Worm (Caenorhabditis elegans) whole organism, L2 larva: ENCODE data around the gene srw-76.

ENCODE experiments used
- C34F6.9 ChIP-seq: fragments of 150-350 bp; optimal IDR thresholded peaks from 2 replicates; lab custom pipeline; 2014; ENCODE audit warnings: missing biosample characterization, missing genetic modification characterization
- F13H6.1 ChIP-seq: sonication (generic microtip); optimal IDR thresholded peaks from 2 replicates; lab custom pipeline; 2016; ENCODE audit warnings: missing genetic modification characterization, missing compliant biosample characterization
- Y55F3AM.14 ChIP-seq: fragments of 200-800 bp; sonication (Bioruptor generic); optimal IDR thresholded peaks from 2 replicates; lab custom pipeline; 2018; ENCODE audit warnings: mild to moderate bottlenecking, missing genetic modification characterization, missing compliant biosample characterization
- ama-1 ChIP-seq: fragments of 150-350 bp; optimal IDR thresholded peaks from 2 replicates; lab custom pipeline; 2018; ENCODE audit warnings: inconsistent platforms
- ceh-16 ChIP-seq: fragments of 150-350 bp; optimal IDR thresholded peaks from 2 replicates; lab custom pipeline; 2014; ENCODE audit warnings: missing biosample characterization, missing genetic modification characterization
- crh-2 ChIP-seq: sonication (generic microtip); optimal IDR thresholded peaks from 2 replicates; lab custom pipeline; 2017; ENCODE audit warnings: missing biosample characterization, missing genetic modification characterization
- dmd-4 ChIP-seq: sonication (generic microtip); optimal IDR thresholded peaks from 2 replicates; lab custom pipeline; 2017; ENCODE audit warnings: missing biosample characterization, missing genetic modification characterization
- elt-1 ChIP-seq: fragments of 150-350 bp; optimal IDR thresholded peaks from 2 replicates; lab custom pipeline; 2014; ENCODE audit warnings: missing biosample characterization, missing genetic modification characterization
- fos-1 ChIP-seq: fragments of 150-350 bp; optimal IDR thresholded peaks from 2 replicates; lab custom pipeline; 2014; ENCODE audit warnings: missing biosample characterization, missing genetic modification characterization
- gmeb-1 ChIP-seq: fragments of 150-350 bp; optimal IDR thresholded peaks from 2 replicates; lab custom pipeline; 2014; ENCODE audit warnings: missing biosample characterization, missing genetic modification characterization
- lin-13 ChIP-seq: fragments of 150-350 bp; optimal IDR thresholded peaks from 2 replicates; lab custom pipeline; 2014; ENCODE audit warnings: missing biosample characterization, missing genetic modification reagents, missing genetic modification characterization
- lsy-2 ChIP-seq, 2 experiments: fragments of 150-350 bp in 1 of 2; sonication (generic microtip) in 1 of 2; optimal IDR thresholded peaks; 2 replicates each; lab custom pipeline; 2014 to 2017; ENCODE audit warnings: missing biosample characterization in 2 of 2, missing genetic modification characterization in 2 of 2
- mbf-1 ChIP-seq: sonication (generic microtip); optimal IDR thresholded peaks from 2 replicates; lab custom pipeline; 2017; ENCODE audit warnings: missing biosample characterization, missing genetic modification characterization
- mdl-1 ChIP-seq, 2 experiments: fragments of 150-350 bp in 1 of 2; sonication (generic microtip) in 1 of 2; optimal IDR thresholded peaks; 2 replicates each; lab custom pipeline; 2017; ENCODE audit warnings: missing biosample characterization in 2 of 2, missing genetic modification characterization in 2 of 2
- nhr-11 ChIP-seq: fragments of 150-350 bp; optimal IDR thresholded peaks from 2 replicates; lab custom pipeline; 2014; ENCODE audit warnings: missing biosample characterization, missing genetic modification characterization
- nhr-129 ChIP-seq: fragments of 150-350 bp; optimal IDR thresholded peaks from 2 replicates; lab custom pipeline; 2014; ENCODE audit warnings: missing biosample characterization, missing genetic modification characterization
- nhr-21 ChIP-seq: fragments of 150-350 bp; optimal IDR thresholded peaks from 2 replicates; lab custom pipeline; 2014; ENCODE audit warnings: missing biosample characterization, missing genetic modification characterization
- nhr-237 ChIP-seq: fragments of 150-350 bp; optimal IDR thresholded peaks from 2 replicates; lab custom pipeline; 2014; ENCODE audit warnings: missing biosample characterization, missing genetic modification characterization
- nhr-6 ChIP-seq: fragments of 150-350 bp; optimal IDR thresholded peaks from 2 replicates; lab custom pipeline; 2014; ENCODE audit warnings: missing biosample characterization, missing genetic modification characterization
- sem-4 ChIP-seq: fragments of 150-350 bp; optimal IDR thresholded peaks from 2 replicates; lab custom pipeline; 2014; ENCODE audit warnings: missing biosample characterization, missing genetic modification reagents, missing genetic modification characterization
- sma-3 ChIP-seq: sonication (generic microtip); optimal IDR thresholded peaks from 2 replicates; lab custom pipeline; 2016; ENCODE audit warnings: missing genetic modification reagents, missing genetic modification characterization, missing compliant biosample characterization
- sma-9 ChIP-seq, 2 experiments: fragments of 150-350 bp in 1 of 2; sonication (generic microtip) in 1 of 2; optimal IDR thresholded peaks; 2 replicates each; lab custom pipeline; 2014 to 2016; ENCODE audit warnings: missing genetic modification characterization in 2 of 2, mild to moderate bottlenecking in 1 of 2, missing biosample characterization in 1 of 2, missing compliant biosample characterization in 1 of 2, missing genetic modification reagents in 1 of 2, moderate library complexity in 1 of 2
- snpc-4 ChIP-seq: fragments of 150-350 bp; optimal IDR thresholded peaks from 2 replicates; lab custom pipeline; 2014; ENCODE audit warnings: missing biosample characterization, missing genetic modification characterization
- ztf-4 ChIP-seq: fragments of 150-350 bp; optimal IDR thresholded peaks from 2 replicates; lab custom pipeline; 2014; ENCODE audit warnings: missing biosample characterization, missing genetic modification characterization

The srw-76 gene

ce11 chrV:16591992-16592798, 45.9 kb downstream of the srw-76 start, which contains the start of gene srh-269:
Gene srh-269 (minus strand): TSS chrV:16592042.
- TF ChIP-seq ceh-16 (tag; lab: Kevin White, UChicago) (no peak), F13H6.1 (tag; lab: Kevin White, UChicago) (peak; percentile 55), nhr-21 (tag; lab: Kevin White, UChicago) (peak; percentile 47), ztf-4 (tag; lab: Kevin White, UChicago) (peak; percentile 16), sma-9 (GFP tag; optimal IDR thresholded peaks at IDR 0.05; lab: Kevin White, UChicago) (peak; percentile 54), sma-9 (tag; optimal IDR thresholded peaks at IDR 0.05; lab: Kevin White, UChicago) (no peak), C34F6.9 (tag; lab: Kevin White, UChicago) (peak; percentile 36), snpc-4 (tag; lab: Kevin White, UChicago) (peak; percentile 30), mbf-1 (tag; lab: Kevin White, UChicago) (no peak), dmd-4 (tag; lab: Kevin White, UChicago) (no peak), gmeb-1 (tag; lab: Kevin White, UChicago) (peak; percentile 52), crh-2 (tag; lab: Kevin White, UChicago) (peak; percentile 13), lin-13 (GFP tag; lab: Kevin White, UChicago) (peak; percentile 52), sem-4 (no peak), sma-3 (GFP tag; lab: Kevin White, UChicago) (peak; percentile 42), nhr-6 (tag; lab: Kevin White, UChicago) (peak; percentile 12), elt-1 (tag; lab: Kevin White, UChicago) (no peak), ama-1 (lab: Kevin White, UChicago) (peak; percentile 90), fos-1 (tag; lab: Kevin White, UChicago) (peak; percentile 40), lsy-2 (tag; optimal IDR thresholded peaks at IDR 0.05; lab: Kevin White, UChicago) (peak; percentile 27 to 63), Y55F3AM.14 (peak; percentile 72), nhr-129 (tag; lab: Kevin White, UChicago) (peak; percentile 76)
- TF ChIP-seq, all 48 proteins: peak for 16

- TF ChIP-seq mdl-1 (tag; optimal IDR thresholded peaks at IDR 0.05; lab: Kevin White, UChicago) (no peak), mbf-1 (tag; lab: Kevin White, UChicago) (no peak), nhr-237 (no peak), ama-1 (lab: Kevin White, UChicago) (no peak), nhr-11 (tag; lab: Kevin White, UChicago) (no peak), nhr-21 (tag; lab: Kevin White, UChicago) (no peak)
Observed at ce11 chrV:16589488-16589887, 48.6 kb downstream of the srw-76 start.

ce11 chrV:16588428-16588827, 49.7 kb downstream of the srw-76 start, which contains the start of gene srw-73:
Gene srw-73 (minus strand): TSS chrV:16588528.
- TF ChIP-seq mdl-1 (tag; optimal IDR thresholded peaks at IDR 0.05; lab: Kevin White, UChicago) = no peak
- TF ChIP-seq gmeb-1 (tag; lab: Kevin White, UChicago) = no peak
- no peak for TF ChIP-seq nhr-11 (tag; lab: Kevin White, UChicago)
- no peak for TF ChIP-seq ceh-16 (tag; lab: Kevin White, UChicago)
